Worm (Caenorhabditis elegans) whole organism, L4 larva: ENCODE results near the gene F49H12.2.

Source experiments
- Y5F2A.4 ChIP-seq: fragments of 200-800 bp; sonication (Bioruptor generic); optimal IDR thresholded peaks from 2 replicates; lab custom pipeline; 2018; ENCODE audit warnings: mild to moderate bottlenecking, missing genetic modification characterization, missing compliant biosample characterization
- dmd-8 ChIP-seq: fragments of 200-800 bp; sonication (Bioruptor generic); IDR thresholded peaks from 2 replicates; pipeline ENCODE4 v1.3.6; 2022; ENCODE audit warnings: missing genetic modification characterization, missing compliant biosample characterization
- lir-3 ChIP-seq: sonication (generic microtip); optimal IDR thresholded peaks from 2 replicates; lab custom pipeline; 2016; ENCODE audit warnings: mild to moderate bottlenecking, missing genetic modification characterization, missing compliant biosample characterization
- pqm-1 ChIP-seq: sonication (generic microtip); optimal IDR thresholded peaks from 2 replicates; lab custom pipeline; 2017; ENCODE audit warnings: missing biosample characterization, missing genetic modification characterization
- tra-1 ChIP-seq: fragments of 200-800 bp; sonication (Bioruptor generic); IDR thresholded peaks from 2 replicates; pipeline ENCODE4 v1.3.6; 2022; ENCODE audit warnings: missing genetic modification reagents, missing genetic modification characterization, missing compliant biosample characterization

DNA sequence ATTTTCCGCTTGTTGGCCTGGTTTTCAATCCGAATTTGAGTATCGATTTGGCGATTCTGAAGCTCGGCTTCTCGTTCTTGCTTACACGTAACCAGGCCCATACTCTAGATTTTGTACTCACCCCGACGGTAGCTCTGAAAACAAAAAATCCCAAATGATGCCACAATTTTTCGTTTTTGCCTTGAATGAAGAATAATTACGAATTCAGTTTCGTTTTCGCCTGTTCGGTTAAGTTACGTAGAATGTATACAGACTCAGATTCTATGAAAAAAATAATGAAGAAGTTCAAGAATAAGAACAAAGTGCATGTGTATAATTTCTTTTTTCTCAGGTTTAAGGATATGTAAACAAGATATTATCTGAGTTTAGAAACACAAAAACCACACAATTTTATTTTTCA is 35.9 kb downstream of the F49H12.2 start, which contains the start of gene gpa-5:
- TF ChIP-seq pqm-1 (no peak), Y5F2A.4 (no peak), dmd-8 (GFP tag; lab: Robert Waterston, UW) (no peak), tra-1 (GFP tag; lab: Robert Waterston, UW) (no peak), lir-3 (tag; lab: Kevin White, UChicago) (no peak)
